Fruit fly (Drosophila melanogaster): ENCODE measurements around the gene Rb97D.

Gene Rb97D

DNA sequence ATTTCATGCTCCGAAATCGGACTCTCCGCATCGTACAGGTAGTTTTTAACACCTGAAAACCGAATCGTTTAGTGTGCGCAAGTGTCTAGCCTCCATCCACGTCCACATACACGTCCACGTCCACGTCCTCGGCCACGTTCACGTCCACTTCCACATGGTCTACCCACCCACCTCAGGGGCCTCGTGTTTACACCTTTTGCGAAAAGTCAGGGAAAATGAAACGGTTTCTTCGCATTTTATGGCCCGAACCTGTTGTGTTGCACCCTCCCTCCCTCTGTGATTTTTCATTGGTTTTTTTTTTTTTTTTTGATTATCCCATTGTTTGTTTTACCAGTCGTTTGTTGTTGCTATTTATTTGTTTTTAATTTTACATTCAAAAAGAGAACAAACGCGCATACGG lies 11.6 kb upstream of the Rb97D start:
- TF ChIP-seq dsf (GFP tag; optimal IDR thresholded peaks at IDR 0.05; ENCODE audit: borderline replicate concordance): no peak
- no peak for TF ChIP-seq CG9705 (GFP tag; optimal IDR thresholded peaks at IDR 0.05)
- no peak for TF ChIP-seq woc (GFP tag; optimal IDR thresholded peaks at IDR 0.05)
- TF ChIP-seq fru (GFP tag; optimal IDR thresholded peaks at IDR 0.05): no peak
- no peak for TF ChIP-seq CrebA (GFP tag; optimal IDR thresholded peaks at IDR 0.05; ENCODE audit: borderline replicate concordance)
- TF ChIP-seq sv (GFP tag; optimal IDR thresholded peaks at IDR 0.05): no peak
- TF ChIP-seq rgr (GFP tag; optimal IDR thresholded peaks at IDR 0.05): no peak
- TF ChIP-seq Mio (GFP tag; optimal IDR thresholded peaks at IDR 0.05): no peak
- TF ChIP-seq CG32264 (GFP tag; optimal IDR thresholded peaks at IDR 0.05): no peak
- TF ChIP-seq Hr83 (GFP tag; optimal IDR thresholded peaks at IDR 0.05; ENCODE audit: poor library complexity, severe bottlenecking): no peak
- TF ChIP-seq Vsx2 (GFP tag; optimal IDR thresholded peaks at IDR 0.05; ENCODE audit: partially characterized antibody): no peak
- no peak for TF ChIP-seq pan (optimal IDR thresholded peaks at IDR 0.05)
- no peak for TF ChIP-seq ey (GFP tag; optimal IDR thresholded peaks at IDR 0.05)
- TF ChIP-seq OdsH (GFP tag; optimal IDR thresholded peaks at IDR 0.05): no peak

DNA sequence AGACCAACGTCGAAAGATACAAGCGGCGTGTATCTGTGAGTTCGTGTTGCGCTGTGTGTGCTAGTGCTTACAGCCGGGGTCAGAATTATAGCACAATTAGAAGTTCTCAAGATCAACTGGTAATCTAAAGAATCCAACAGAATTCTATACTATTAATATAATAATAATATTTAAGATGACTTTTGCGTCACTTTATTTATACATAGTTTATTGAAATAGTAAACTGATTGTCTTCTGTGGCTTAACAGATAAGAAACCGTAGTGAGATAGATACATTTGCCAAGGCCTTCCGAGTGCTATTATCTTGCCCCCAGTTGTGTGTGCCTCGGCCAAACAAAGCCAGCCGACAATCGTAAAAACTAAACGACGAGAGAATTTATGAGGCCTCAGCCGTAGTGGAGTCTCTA lies 10.7 kb upstream of the Rb97D start:
- TF ChIP-seq rgr (GFP tag; optimal IDR thresholded peaks at IDR 0.05): peak; percentile 74
- TF ChIP-seq h (GFP tag; optimal IDR thresholded peaks at IDR 0.05): peak; percentile 51
- TF ChIP-seq Dfd (GFP tag; optimal IDR thresholded peaks at IDR 0.05): no peak
- no peak for TF ChIP-seq GATAd (GFP tag; optimal IDR thresholded peaks at IDR 0.05)
- peak; percentile 16 for TF ChIP-seq Hnf4 (GFP tag; optimal IDR thresholded peaks at IDR 0.05)
- TF ChIP-seq sv (GFP tag; optimal IDR thresholded peaks at IDR 0.05): no peak
- peak; percentile 57 for TF ChIP-seq fru (GFP tag; optimal IDR thresholded peaks at IDR 0.05)
- no peak for TF ChIP-seq dsf (GFP tag; optimal IDR thresholded peaks at IDR 0.05; ENCODE audit: borderline replicate concordance)
- no peak for TF ChIP-seq Vsx2 (GFP tag; optimal IDR thresholded peaks at IDR 0.05; ENCODE audit: partially characterized antibody)
- peak; percentile 19 for TF ChIP-seq CG9705 (GFP tag; optimal IDR thresholded peaks at IDR 0.05)
- TF ChIP-seq Sp1 (GFP tag; optimal IDR thresholded peaks at IDR 0.05): peak; percentile 72
- TF ChIP-seq ey (GFP tag; optimal IDR thresholded peaks at IDR 0.05): peak; percentile 35
- peak; percentile 72 for TF ChIP-seq OdsH (GFP tag; optimal IDR thresholded peaks at IDR 0.05)
- peak; percentile 67 for TF ChIP-seq HLH106 (tag; optimal IDR thresholded peaks at IDR 0.05)
- peak; percentile 52 for TF ChIP-seq dmrt93B (GFP tag; optimal IDR thresholded peaks at IDR 0.05)
- peak; percentile 2 for TF ChIP-seq tai (GFP tag; optimal IDR thresholded peaks at IDR 0.05)
- TF ChIP-seq sage (GFP tag; optimal IDR thresholded peaks at IDR 0.05): peak; percentile 1
- TF ChIP-seq psq (GFP tag; optimal IDR thresholded peaks at IDR 0.05): peak; percentile 74
- TF ChIP-seq woc (GFP tag; optimal IDR thresholded peaks at IDR 0.05): no peak
- peak; percentile 16 for TF ChIP-seq br (GFP tag; optimal IDR thresholded peaks at IDR 0.05)
- peak in 1 of 2 experiments; percentile 75 for TF ChIP-seq foxo (GFP tag; optimal IDR thresholded peaks at IDR 0.05)
- TF ChIP-seq Jra (GFP tag; optimal IDR thresholded peaks at IDR 0.05): no peak

DNA sequence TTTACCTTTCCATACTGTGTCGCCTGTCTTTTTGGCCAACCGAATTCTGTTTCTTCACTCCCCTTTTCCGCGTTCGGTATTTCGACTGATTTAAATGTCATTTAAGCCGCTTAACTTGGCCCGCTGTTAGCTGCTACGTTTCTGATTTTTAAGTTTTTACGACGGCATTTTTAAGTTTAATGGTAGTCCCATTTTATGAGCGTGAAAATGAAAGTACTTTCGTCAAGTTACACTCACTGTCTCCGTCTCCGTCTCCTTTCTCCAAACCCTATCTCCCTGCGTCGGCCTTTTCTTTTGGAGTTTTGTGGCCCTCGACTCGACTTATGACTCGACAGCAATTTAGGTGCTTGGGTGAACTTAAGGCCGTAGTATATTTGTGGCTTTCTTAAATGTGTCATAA lies 9.7 kb upstream of the Rb97D start:
- TF ChIP-seq HLH106 (tag; optimal IDR thresholded peaks at IDR 0.05): no peak
- TF ChIP-seq CG32264 (GFP tag; optimal IDR thresholded peaks at IDR 0.05): no peak
- no peak for TF ChIP-seq CrebA (GFP tag; optimal IDR thresholded peaks at IDR 0.05; ENCODE audit: borderline replicate concordance)
- TF ChIP-seq Hr78 (GFP tag; optimal IDR thresholded peaks at IDR 0.05): no peak
- no peak for TF ChIP-seq usp (GFP tag; optimal IDR thresholded peaks at IDR 0.05)
- no peak for TF ChIP-seq Vsx2 (GFP tag; optimal IDR thresholded peaks at IDR 0.05; ENCODE audit: partially characterized antibody)
- no peak for TF ChIP-seq pan (optimal IDR thresholded peaks at IDR 0.05)

DNA sequence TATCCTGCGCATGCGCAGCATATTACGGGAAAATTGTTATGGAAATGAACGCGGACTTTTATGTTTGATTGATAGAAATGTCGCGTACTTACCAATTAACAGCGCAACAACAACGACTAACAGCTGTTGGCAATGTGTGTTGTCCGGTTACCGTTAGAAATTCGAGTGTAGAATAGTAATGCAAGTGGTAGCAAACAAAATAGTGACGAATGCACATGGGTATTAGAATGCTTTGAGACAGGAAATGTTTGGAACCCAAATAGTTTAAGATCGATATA lies 7.4 kb upstream of the Rb97D start:
- no peak for TF ChIP-seq fru (GFP tag; optimal IDR thresholded peaks at IDR 0.05)
- no peak for TF ChIP-seq CrebA (GFP tag; optimal IDR thresholded peaks at IDR 0.05; ENCODE audit: borderline replicate concordance)
- no peak for TF ChIP-seq brk (GFP tag; optimal IDR thresholded peaks at IDR 0.05)
- no peak for TF ChIP-seq sage (GFP tag; optimal IDR thresholded peaks at IDR 0.05)
- TF ChIP-seq lola (GFP tag; optimal IDR thresholded peaks at IDR 0.05): no peak
- TF ChIP-seq woc (GFP tag; optimal IDR thresholded peaks at IDR 0.05): no peak
- TF ChIP-seq dsf (GFP tag; optimal IDR thresholded peaks at IDR 0.05; ENCODE audit: borderline replicate concordance): no peak
- TF ChIP-seq Hr78 (GFP tag; optimal IDR thresholded peaks at IDR 0.05): no peak
- no peak for TF ChIP-seq Vsx2 (GFP tag; optimal IDR thresholded peaks at IDR 0.05; ENCODE audit: partially characterized antibody)
- TF ChIP-seq pan (optimal IDR thresholded peaks at IDR 0.05): no peak
- no peak for TF ChIP-seq HLH106 (tag; optimal IDR thresholded peaks at IDR 0.05)
- no peak for TF ChIP-seq rgr (GFP tag; optimal IDR thresholded peaks at IDR 0.05)
- no peak for TF ChIP-seq foxo (GFP tag; optimal IDR thresholded peaks at IDR 0.05)
- no peak for TF ChIP-seq CG9705 (GFP tag; optimal IDR thresholded peaks at IDR 0.05)
- TF ChIP-seq Hnf4 (GFP tag; optimal IDR thresholded peaks at IDR 0.05): no peak
- TF ChIP-seq h (GFP tag; optimal IDR thresholded peaks at IDR 0.05): no peak
